Worm (Caenorhabditis elegans): ENCODE results near the gene T03G6.7.

Gene T03G6.7

DNA sequence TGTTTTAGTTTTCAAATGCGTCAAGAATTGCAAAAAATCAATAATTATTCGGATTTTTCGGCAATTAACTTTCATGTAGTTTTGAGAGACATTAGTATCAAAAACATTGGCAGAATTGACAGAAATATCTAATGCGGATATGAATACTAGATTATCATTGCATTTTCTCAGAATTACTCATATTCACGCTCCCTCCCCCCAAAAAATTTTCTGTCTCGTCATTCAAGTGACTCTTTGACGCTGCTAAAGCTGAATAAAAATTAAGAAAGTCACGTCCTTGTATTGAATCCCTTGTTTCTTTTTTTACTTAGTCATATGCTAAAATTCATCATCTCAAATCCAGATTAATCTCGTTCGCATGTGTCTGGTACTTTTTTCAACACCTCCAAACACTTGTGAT, 2.8 kb downstream of the T03G6.7 start (continued):
- TF ChIP-seq fkh-8 (tag; optimal IDR thresholded peaks at IDR 0.05) (peak; percentile 95), mdl-1 (tag; optimal IDR thresholded peaks at IDR 0.05) (no peak), efl-1 (optimal IDR thresholded peaks at IDR 0.05) (no peak), efl-1 (GFP tag; optimal IDR thresholded peaks at IDR 0.05 in 1 of 2) (no peak), nhr-71 (tag; optimal IDR thresholded peaks at IDR 0.05) (peak; percentile 74), hlh-4 (tag; optimal IDR thresholded peaks at IDR 0.05) (peak; percentile 18), nhr-76 (tag; optimal IDR thresholded peaks at IDR 0.05) (no peak), nhr-90 (tag; optimal IDR thresholded peaks at IDR 0.05; ENCODE audit: poor library complexity) (no peak), sup-37 (GFP tag; optimal IDR thresholded peaks at IDR 0.05) (no peak), tlp-1 (tag; optimal IDR thresholded peaks at IDR 0.05) (no peak), nhr-85 (tag) (no peak), zip-4 (GFP tag; optimal IDR thresholded peaks at IDR 0.05) (no peak), jun-1 (tag; optimal IDR thresholded peaks at IDR 0.05) (no peak), C04F5.9 (tag; optimal IDR thresholded peaks at IDR 0.05) (no peak), aha-1 (tag; optimal IDR thresholded peaks at IDR 0.05) (no peak), rnt-1 (tag; optimal IDR thresholded peaks at IDR 0.05) (no peak), skn-1 (tag; optimal IDR thresholded peaks at IDR 0.05) (no peak), ama-1 (optimal IDR thresholded peaks at IDR 0.05) (no peak), unc-98 (GFP tag; IDR thresholded peaks at IDR 0.05) (no peak), hpl-2 (GFP tag; optimal IDR thresholded peaks at IDR 0.05) (no peak), mab-9 (GFP tag; IDR thresholded peaks at IDR 0.05) (no peak), lin-14 (GFP tag; optimal IDR thresholded peaks at IDR 0.05) (peak; percentile 62), sox-4 (tag; optimal IDR thresholded peaks at IDR 0.05) (peak; percentile 85), unc-130 (tag; optimal IDR thresholded peaks at IDR 0.05) (no peak), lir-3 (tag; optimal IDR thresholded peaks at IDR 0.05; ENCODE audit: poor library complexity) (no peak), swsn-7 (tag; optimal IDR thresholded peaks at IDR 0.05) (peak; percentile 41), elt-3 (tag; optimal IDR thresholded peaks at IDR 0.05) (no peak), blmp-1 (tag; optimal IDR thresholded peaks at IDR 0.05) (no peak), C34B4.2 (tag; optimal IDR thresholded peaks at IDR 0.05) (no peak), irx-1 (tag; optimal IDR thresholded peaks at IDR 0.05) (no peak), nhr-28 (tag; optimal IDR thresholded peaks at IDR 0.05) (no peak), lsy-2 (tag; optimal IDR thresholded peaks at IDR 0.05) (peak in 1 of 2 experiments; percentile 22), ztf-4 (tag; optimal IDR thresholded peaks at IDR 0.05) (no peak), nhr-19 (GFP tag; conservative IDR thresholded peaks at IDR 0.05) (no peak), fkh-4 (tag; optimal IDR thresholded peaks at IDR 0.05; ENCODE audit: borderline replicate concordance) (peak; percentile 59), pax-3 (tag; optimal IDR thresholded peaks at IDR 0.05) (peak; percentile 79), unc-62 (GFP tag; optimal IDR thresholded peaks at IDR 0.05) (no peak), zag-1 (tag; optimal IDR thresholded peaks at IDR 0.05) (no peak), sptf-1 (tag; optimal IDR thresholded peaks at IDR 0.05) (no peak), nhr-11 (tag; optimal IDR thresholded peaks at IDR 0.05) (no peak), unc-30 (tag; optimal IDR thresholded peaks at IDR 0.05) (no peak), lin-13 (GFP tag; optimal IDR thresholded peaks at IDR 0.05) (no peak), lin-15B (tag; optimal IDR thresholded peaks at IDR 0.05) (no peak), alr-1 (tag; optimal IDR thresholded peaks at IDR 0.05; ENCODE audit: borderline replicate concordance) (no peak), efl-3 (GFP tag; optimal IDR thresholded peaks at IDR 0.05) (no peak), elt-2 (tag; optimal IDR thresholded peaks at IDR 0.05) (no peak), dpl-1 (GFP tag; optimal IDR thresholded peaks at IDR 0.05) (no peak)

Measured in whole organism, L1 larva.